Worm (Caenorhabditis elegans) whole organism, mixed stage, embryonic: ENCODE measurements around the gene nhr-36.

ENCODE experiments used
- M03D4.4 ChIP-seq: sonication (generic microtip); optimal IDR thresholded peaks from 2 replicates; lab custom pipeline; 2017; ENCODE audit warnings: mild to moderate bottlenecking, missing genetic modification characterization, missing compliant biosample characterization
- bed-3 ChIP-seq: fragments of 200-800 bp; sonication (Bioruptor generic); optimal IDR thresholded peaks from 3 replicates; lab custom pipeline; 2018; ENCODE audit warnings: mild to moderate bottlenecking, missing genetic modification characterization, moderate library complexity, missing compliant biosample characterization
- blmp-1 ChIP-seq: fragments of 150-350 bp; optimal IDR thresholded peaks from 2 replicates; lab custom pipeline; 2014; ENCODE audit warnings: missing biosample characterization, missing genetic modification characterization
- ceh-39 ChIP-seq: fragments of 150-350 bp; optimal IDR thresholded peaks from 2 replicates; lab custom pipeline; 2014; ENCODE audit warnings: missing biosample characterization, missing genetic modification characterization
- ceh-43 ChIP-seq: fragments of 200-800 bp; sonication (Bioruptor generic); optimal IDR thresholded peaks from 2 replicates; lab custom pipeline; 2018; ENCODE audit warnings: mild to moderate bottlenecking, missing genetic modification characterization, moderate library complexity, missing compliant biosample characterization
- ceh-83 ChIP-seq: fragments of 200-800 bp; sonication (Bioruptor generic); optimal IDR thresholded peaks from 2 replicates; lab custom pipeline; 2018; ENCODE audit warnings: mild to moderate bottlenecking, missing genetic modification characterization, missing compliant biosample characterization
- ces-1 ChIP-seq: fragments of 150-350 bp; optimal IDR thresholded peaks from 2 replicates; lab custom pipeline; 2014; ENCODE audit warnings: missing biosample characterization, missing genetic modification reagents, missing genetic modification characterization
- cnd-1 ChIP-seq: fragments of 200-800 bp; sonication (Bioruptor generic); optimal IDR thresholded peaks from 2 replicates; lab custom pipeline; 2018; ENCODE audit warnings: mild to moderate bottlenecking, missing genetic modification characterization, missing compliant biosample characterization
- drap-1 ChIP-seq: fragments of 200-800 bp; sonication (Bioruptor generic); optimal IDR thresholded peaks from 3 replicates; lab custom pipeline; 2018; ENCODE audit warnings: mild to moderate bottlenecking, missing genetic modification characterization, missing compliant biosample characterization
- elt-1 ChIP-seq: sonication (generic microtip); optimal IDR thresholded peaks from 2 replicates; lab custom pipeline; 2017; ENCODE audit warnings: missing genetic modification characterization, mild to moderate bottlenecking, missing compliant biosample characterization, antibody characterized with exemption, moderate library complexity, borderline replicate concordance; ENCODE audit not compliant: insufficient read depth
- elt-3 ChIP-seq: fragments of 150-350 bp; optimal IDR thresholded peaks from 2 replicates; lab custom pipeline; 2014; ENCODE audit warnings: missing biosample characterization, missing genetic modification characterization
- ham-2 ChIP-seq: fragments of 200-800 bp; sonication (Bioruptor generic); optimal IDR thresholded peaks from 2 replicates; lab custom pipeline; 2018; ENCODE audit warnings: mild to moderate bottlenecking, missing genetic modification characterization, missing compliant biosample characterization
- hlh-1 ChIP-seq: fragments of 150-350 bp; optimal IDR thresholded peaks from 2 replicates; lab custom pipeline; 2014; ENCODE audit warnings: missing biosample characterization, missing genetic modification reagents, missing genetic modification characterization
- lin-13 ChIP-seq: fragments of 150-350 bp; optimal IDR thresholded peaks from 2 replicates; lab custom pipeline; 2014; ENCODE audit warnings: missing biosample characterization, missing genetic modification characterization
- lin-32 ChIP-seq: fragments of 200-800 bp; sonication (Bioruptor generic); optimal IDR thresholded peaks from 2 replicates; lab custom pipeline; 2018; ENCODE audit warnings: mild to moderate bottlenecking, missing genetic modification characterization, missing compliant biosample characterization
- lsy-2 ChIP-seq: fragments of 150-350 bp; optimal IDR thresholded peaks from 2 replicates; lab custom pipeline; 2014; ENCODE audit warnings: missing biosample characterization, missing genetic modification characterization
- mab-5 ChIP-seq: fragments of 150-350 bp; optimal IDR thresholded peaks from 2 replicates; lab custom pipeline; 2014; ENCODE audit warnings: missing biosample characterization, missing genetic modification characterization
- mep-1 ChIP-seq: fragments of 150-350 bp; optimal IDR thresholded peaks from 2 replicates; lab custom pipeline; 2017; ENCODE audit warnings: missing biosample characterization, missing genetic modification reagents, missing genetic modification characterization, inconsistent platforms
- mls-2 ChIP-seq: sonication (generic microtip); optimal IDR thresholded peaks from 2 replicates; lab custom pipeline; 2016; ENCODE audit warnings: mild to moderate bottlenecking, missing genetic modification characterization, moderate library complexity, missing compliant biosample characterization
- nhr-12 ChIP-seq: fragments of 150-350 bp; optimal IDR thresholded peaks from 2 replicates; lab custom pipeline; 2014; ENCODE audit warnings: missing biosample characterization, missing genetic modification characterization
- nhr-2 ChIP-seq: fragments of 150-350 bp; optimal IDR thresholded peaks from 2 replicates; lab custom pipeline; 2014; ENCODE audit warnings: missing biosample characterization, missing genetic modification characterization
- nhr-237 ChIP-seq: fragments of 150-350 bp; optimal IDR thresholded peaks from 2 replicates; lab custom pipeline; 2014; ENCODE audit warnings: missing biosample characterization, missing genetic modification characterization
- nhr-28 ChIP-seq: fragments of 150-350 bp; optimal IDR thresholded peaks from 2 replicates; lab custom pipeline; 2014; ENCODE audit warnings: missing biosample characterization, missing genetic modification characterization
- nhr-76 ChIP-seq: sonication (generic microtip); optimal IDR thresholded peaks from 2 replicates; lab custom pipeline; 2017; ENCODE audit warnings: missing biosample characterization, missing genetic modification characterization
- pha-4 ChIP-seq: fragments of 150-350 bp; optimal IDR thresholded peaks from 2 replicates; lab custom pipeline; 2018; ENCODE audit warnings: missing biosample characterization, missing genetic modification reagents, missing genetic modification characterization
- sem-2 ChIP-seq: fragments of 200-800 bp; sonication (Bioruptor generic); optimal IDR thresholded peaks from 2 replicates; lab custom pipeline; 2018; ENCODE audit warnings: mild to moderate bottlenecking, missing genetic modification characterization, missing compliant biosample characterization
- snpc-4 ChIP-seq: fragments of 150-350 bp; optimal IDR thresholded peaks from 2 replicates; lab custom pipeline; 2014; ENCODE audit warnings: missing biosample characterization, missing genetic modification characterization
- sptf-1 ChIP-seq: sonication (generic microtip); optimal IDR thresholded peaks from 2 replicates; lab custom pipeline; 2017; ENCODE audit warnings: mild to moderate bottlenecking, missing genetic modification characterization, moderate library complexity, missing compliant biosample characterization
- tbx-8 ChIP-seq: fragments of 200-800 bp; sonication (Bioruptor generic); optimal IDR thresholded peaks from 2 replicates; lab custom pipeline; 2018; ENCODE audit warnings: mild to moderate bottlenecking, missing genetic modification characterization, moderate library complexity, missing compliant biosample characterization
- unc-120 ChIP-seq: sonication (generic microtip); optimal IDR thresholded peaks from 2 replicates; lab custom pipeline; 2017; ENCODE audit warnings: missing genetic modification characterization, missing compliant biosample characterization; ENCODE audit not compliant: poor library complexity, severe bottlenecking
- unc-39 ChIP-seq: fragments of 150-350 bp; optimal IDR thresholded peaks from 2 replicates; lab custom pipeline; 2014; ENCODE audit warnings: missing biosample characterization, missing genetic modification characterization
- unc-62 ChIP-seq: fragments of 150-350 bp; optimal IDR thresholded peaks from 2 replicates; lab custom pipeline; 2014; ENCODE audit warnings: missing biosample characterization, missing genetic modification reagents, missing genetic modification characterization
- zip-8 ChIP-seq: fragments of 150-350 bp; optimal IDR thresholded peaks from 2 replicates; lab custom pipeline; 2014; ENCODE audit warnings: missing biosample characterization, missing genetic modification characterization
- ztf-11 ChIP-seq: fragments of 150-350 bp; optimal IDR thresholded peaks from 2 replicates; lab custom pipeline; 2014; ENCODE audit warnings: missing biosample characterization, missing genetic modification characterization

nhr-36 gene

DNA sequence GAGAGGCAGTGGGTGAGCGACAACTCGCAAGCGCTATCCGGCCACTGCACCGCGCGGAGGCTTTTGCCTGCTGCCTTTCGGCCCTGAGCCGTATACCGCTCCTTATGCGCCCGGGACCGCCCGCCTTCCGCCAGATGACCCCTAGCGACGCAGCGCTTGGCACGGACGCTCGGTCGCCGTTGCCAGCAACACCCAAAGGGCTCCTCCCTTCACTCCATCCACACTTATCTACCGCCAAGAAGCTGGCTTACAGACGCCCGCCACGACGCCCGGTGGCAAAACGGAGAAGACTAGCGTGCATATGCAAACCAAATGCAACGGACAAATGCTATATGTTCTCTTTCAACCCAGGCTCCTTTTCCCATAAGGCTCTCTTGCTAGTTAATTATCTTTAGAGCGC is 32.0 kb upstream of the nhr-36 start:
- TF ChIP-seq nhr-237 (tag; lab: Kevin White, UChicago) (no peak), mep-1 (tag; lab: Kevin White, UChicago) (no peak), blmp-1 (no peak), M03D4.4 (peak; percentile 31), mab-5 (tag; lab: Kevin White, UChicago) (no peak), drap-1 (GFP tag; lab: Kevin White, UChicago) (peak; percentile 29), mls-2 (tag; lab: Kevin White, UChicago) (peak; percentile 19), cnd-1 (peak; percentile 1), sptf-1 (tag; lab: Kevin White, UChicago) (peak; percentile 61), hlh-1 (tag; lab: Kevin White, UChicago) (no peak), bed-3 (GFP tag; lab: Kevin White, UChicago) (peak; percentile 6), nhr-12 (tag; lab: Kevin White, UChicago) (no peak), ces-1 (peak; percentile 59), ceh-83 (GFP tag; lab: Kevin White, UChicago) (peak; percentile 25), elt-1 (tag; lab: Kevin White, UChicago) (no peak), nhr-76 (no peak), ceh-43 (peak; percentile 24)

DNA sequence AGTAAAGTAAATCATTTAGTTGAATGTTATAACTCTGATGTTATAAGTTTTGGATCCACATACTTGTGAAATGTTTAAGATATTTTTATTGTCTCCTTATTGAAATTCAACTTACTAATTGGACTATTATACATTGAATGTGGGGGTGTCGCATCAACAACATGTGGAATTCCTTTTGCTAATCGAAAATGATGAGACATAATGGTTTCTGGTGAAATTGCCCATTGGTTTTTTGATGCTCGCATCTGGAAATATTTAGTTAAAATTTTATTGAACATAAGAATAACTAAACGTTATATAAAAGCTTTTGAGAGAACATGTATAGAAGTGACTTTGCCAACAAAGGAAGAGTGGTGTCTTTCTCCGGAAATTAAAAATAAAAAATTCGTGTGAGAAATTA is 30.5 kb upstream of the nhr-36 start, which contains the start of gene ZK682.7:
ZK682.7 (minus strand) TSS at position 247 of the 400 bp plus-strand sequence.
- no peak for TF ChIP-seq zip-8 (tag; lab: Kevin White, UChicago)
- no peak for TF ChIP-seq unc-120 (tag; lab: Kevin White, UChicago)
- TF ChIP-seq elt-1 (tag; lab: Kevin White, UChicago) = no peak
- no peak for TF ChIP-seq drap-1 (GFP tag; lab: Kevin White, UChicago)
- TF ChIP-seq M03D4.4 = no peak
- TF ChIP-seq cnd-1 = no peak

- TF ChIP-seq ztf-11 (no peak), lsy-2 (tag; lab: Kevin White, UChicago) (no peak), nhr-12 (tag; lab: Kevin White, UChicago) (no peak), ceh-43 (no peak), ces-1 (no peak), M03D4.4 (no peak), zip-8 (tag; lab: Kevin White, UChicago) (no peak), mep-1 (tag; lab: Kevin White, UChicago) (no peak), bed-3 (GFP tag; lab: Kevin White, UChicago) (no peak), cnd-1 (no peak), nhr-28 (tag; lab: Kevin White, UChicago) (no peak), lin-13 (no peak), nhr-76 (no peak), ham-2 (GFP tag; lab: Kevin White, UChicago) (no peak), ceh-39 (tag; lab: Kevin White, UChicago) (no peak)
These were observed 26.1 kb upstream of the nhr-36 start, which contains the start of gene lron-2 for ce11 chrV:9287460-9287859. lron-2 (minus strand) TSS chrV:9287560.

- no peak for TF ChIP-seq unc-62 (GFP tag; lab: Kevin White, UChicago)
- TF ChIP-seq lin-13 = no peak
- no peak for TF ChIP-seq sptf-1 (tag; lab: Kevin White, UChicago)
- TF ChIP-seq mls-2 (tag; lab: Kevin White, UChicago) = no peak
- TF ChIP-seq zip-8 (tag; lab: Kevin White, UChicago) = no peak
- no peak for TF ChIP-seq nhr-237 (tag; lab: Kevin White, UChicago)
- TF ChIP-seq elt-3 = no peak
- TF ChIP-seq sem-2 (GFP tag; lab: Kevin White, UChicago) = no peak
- TF ChIP-seq lsy-2 (tag; lab: Kevin White, UChicago) = no peak
- no peak for TF ChIP-seq unc-120 (tag; lab: Kevin White, UChicago)
- no peak for TF ChIP-seq M03D4.4
- TF ChIP-seq unc-39 (tag; lab: Kevin White, UChicago) = no peak
- TF ChIP-seq snpc-4 = no peak
- no peak for TF ChIP-seq ceh-39 (tag; lab: Kevin White, UChicago)
These were observed 22.1 kb upstream of the nhr-36 start for ce11 chrV:9283452-9283851.

DNA sequence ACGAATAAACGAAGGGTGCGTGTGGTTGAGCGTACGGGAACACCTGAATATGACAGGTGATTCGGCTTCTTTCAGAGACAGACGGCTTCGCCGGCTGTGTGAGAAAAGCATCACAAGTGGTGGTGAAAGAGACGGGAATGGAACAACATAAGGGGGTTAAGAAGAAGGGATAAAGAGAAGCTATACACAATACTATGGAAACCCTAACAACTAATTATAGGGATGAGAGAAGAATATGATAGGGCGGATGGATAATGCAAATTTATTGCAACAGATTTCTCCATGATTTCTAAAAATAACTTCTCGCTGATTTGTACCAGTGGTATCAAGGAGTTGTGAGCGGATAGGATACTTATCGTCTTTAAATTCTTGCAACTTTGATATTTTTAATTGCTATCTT is 20.7 kb upstream of the nhr-36 start, which contains the start of gene hlh-10:
hlh-10 (minus strand) TSS at position 101 of the 400 bp plus-strand sequence.
- no peak for TF ChIP-seq nhr-2 (tag; lab: Kevin White, UChicago)
- TF ChIP-seq lin-32 = no peak
- no peak for TF ChIP-seq ham-2 (GFP tag; lab: Kevin White, UChicago)
- TF ChIP-seq blmp-1 = no peak
- no peak for TF ChIP-seq nhr-76
- no peak for TF ChIP-seq elt-3
- no peak for TF ChIP-seq hlh-1 (tag; lab: Kevin White, UChicago)
- no peak for TF ChIP-seq nhr-237 (tag; lab: Kevin White, UChicago)
- TF ChIP-seq drap-1 (GFP tag; lab: Kevin White, UChicago) = no peak
- no peak for TF ChIP-seq ceh-83 (GFP tag; lab: Kevin White, UChicago)
- TF ChIP-seq unc-39 (tag; lab: Kevin White, UChicago) = no peak
- no peak for TF ChIP-seq sem-2 (GFP tag; lab: Kevin White, UChicago)
- TF ChIP-seq pha-4 (tag; lab: Kevin White, UChicago) = no peak
- TF ChIP-seq ztf-11 = no peak
- no peak for TF ChIP-seq tbx-8
- no peak for TF ChIP-seq sptf-1 (tag; lab: Kevin White, UChicago)
- TF ChIP-seq lin-13 = no peak
- no peak for TF ChIP-seq ces-1
- no peak for TF ChIP-seq zip-8 (tag; lab: Kevin White, UChicago)
